Worm (Caenorhabditis elegans): ENCODE results near the gene Y75B7B.1.

- TF ChIP-seq tbx-37 (GFP tag; conservative IDR thresholded peaks at IDR 0.05) (no peak), ets-7 (tag; optimal IDR thresholded peaks at IDR 0.05) (no peak), B0310.2 (tag; optimal IDR thresholded peaks at IDR 0.05) (no peak), ama-1 (optimal IDR thresholded peaks at IDR 0.05) (no peak), hnd-1 (tag; optimal IDR thresholded peaks at IDR 0.05) (no peak), ceh-13 (GFP tag; optimal IDR thresholded peaks at IDR 0.05) (no peak), pes-1 (GFP tag; IDR thresholded peaks at IDR 0.05) (no peak), hmg-4 (GFP tag; optimal IDR thresholded peaks at IDR 0.05) (no peak), F13C5.2 (tag; optimal IDR thresholded peaks at IDR 0.05) (no peak), ceh-36 (tag; optimal IDR thresholded peaks at IDR 0.05) (no peak), sea-1 (GFP tag; conservative IDR thresholded peaks at IDR 0.05) (no peak)
Measured at ce11 chrV:1223559-1223958, 47.2 kb upstream of the Y75B7B.1 start.

Data from whole organism, early embryonic.